Worm (Caenorhabditis elegans) whole organism, mixed stage, embryonic: ENCODE results near the gene T15B7.15.

ENCODE experiments used
- bed-3 ChIP-seq: fragments of 200-800 bp; sonication (Bioruptor generic); optimal IDR thresholded peaks from 3 replicates; lab custom pipeline; 2018; ENCODE audit warnings: mild to moderate bottlenecking, missing genetic modification characterization, moderate library complexity, missing compliant biosample characterization
- blmp-1 ChIP-seq: fragments of 150-350 bp; optimal IDR thresholded peaks from 2 replicates; lab custom pipeline; 2014; ENCODE audit warnings: missing biosample characterization, missing genetic modification characterization
- ceh-39 ChIP-seq: fragments of 150-350 bp; optimal IDR thresholded peaks from 2 replicates; lab custom pipeline; 2014; ENCODE audit warnings: missing biosample characterization, missing genetic modification characterization
- ceh-43 ChIP-seq: fragments of 200-800 bp; sonication (Bioruptor generic); optimal IDR thresholded peaks from 2 replicates; lab custom pipeline; 2018; ENCODE audit warnings: mild to moderate bottlenecking, missing genetic modification characterization, moderate library complexity, missing compliant biosample characterization
- ceh-83 ChIP-seq: fragments of 200-800 bp; sonication (Bioruptor generic); optimal IDR thresholded peaks from 2 replicates; lab custom pipeline; 2018; ENCODE audit warnings: mild to moderate bottlenecking, missing genetic modification characterization, missing compliant biosample characterization
- ces-1 ChIP-seq: fragments of 150-350 bp; optimal IDR thresholded peaks from 2 replicates; lab custom pipeline; 2014; ENCODE audit warnings: missing biosample characterization, missing genetic modification reagents, missing genetic modification characterization
- cnd-1 ChIP-seq: fragments of 200-800 bp; sonication (Bioruptor generic); optimal IDR thresholded peaks from 2 replicates; lab custom pipeline; 2018; ENCODE audit warnings: mild to moderate bottlenecking, missing genetic modification characterization, missing compliant biosample characterization
- drap-1 ChIP-seq: fragments of 200-800 bp; sonication (Bioruptor generic); optimal IDR thresholded peaks from 3 replicates; lab custom pipeline; 2018; ENCODE audit warnings: mild to moderate bottlenecking, missing genetic modification characterization, missing compliant biosample characterization
- elt-1 ChIP-seq: sonication (generic microtip); optimal IDR thresholded peaks from 2 replicates; lab custom pipeline; 2017; ENCODE audit warnings: missing genetic modification characterization, mild to moderate bottlenecking, missing compliant biosample characterization, antibody characterized with exemption, moderate library complexity, borderline replicate concordance; ENCODE audit not compliant: insufficient read depth
- elt-3 ChIP-seq: fragments of 150-350 bp; optimal IDR thresholded peaks from 2 replicates; lab custom pipeline; 2014; ENCODE audit warnings: missing biosample characterization, missing genetic modification characterization
- flh-1 ChIP-seq: fragments of 200-800 bp; sonication (Bioruptor generic); optimal IDR thresholded peaks from 2 replicates; lab custom pipeline; 2018; ENCODE audit warnings: mild to moderate bottlenecking, missing genetic modification characterization, moderate library complexity, missing compliant biosample characterization
- ham-2 ChIP-seq: fragments of 200-800 bp; sonication (Bioruptor generic); optimal IDR thresholded peaks from 2 replicates; lab custom pipeline; 2018; ENCODE audit warnings: mild to moderate bottlenecking, missing genetic modification characterization, missing compliant biosample characterization
- hlh-1 ChIP-seq: fragments of 150-350 bp; optimal IDR thresholded peaks from 2 replicates; lab custom pipeline; 2014; ENCODE audit warnings: missing biosample characterization, missing genetic modification reagents, missing genetic modification characterization
- lin-13 ChIP-seq: fragments of 150-350 bp; optimal IDR thresholded peaks from 2 replicates; lab custom pipeline; 2014; ENCODE audit warnings: missing biosample characterization, missing genetic modification characterization
- lin-32 ChIP-seq: fragments of 200-800 bp; sonication (Bioruptor generic); optimal IDR thresholded peaks from 2 replicates; lab custom pipeline; 2018; ENCODE audit warnings: mild to moderate bottlenecking, missing genetic modification characterization, missing compliant biosample characterization
- lsy-2 ChIP-seq: fragments of 150-350 bp; optimal IDR thresholded peaks from 2 replicates; lab custom pipeline; 2014; ENCODE audit warnings: missing biosample characterization, missing genetic modification characterization
- mab-5 ChIP-seq: fragments of 150-350 bp; optimal IDR thresholded peaks from 2 replicates; lab custom pipeline; 2014; ENCODE audit warnings: missing biosample characterization, missing genetic modification characterization
- mep-1 ChIP-seq: fragments of 150-350 bp; optimal IDR thresholded peaks from 2 replicates; lab custom pipeline; 2017; ENCODE audit warnings: missing biosample characterization, missing genetic modification reagents, missing genetic modification characterization, inconsistent platforms
- mls-2 ChIP-seq: sonication (generic microtip); optimal IDR thresholded peaks from 2 replicates; lab custom pipeline; 2016; ENCODE audit warnings: mild to moderate bottlenecking, missing genetic modification characterization, moderate library complexity, missing compliant biosample characterization
- nhr-12 ChIP-seq: fragments of 150-350 bp; optimal IDR thresholded peaks from 2 replicates; lab custom pipeline; 2014; ENCODE audit warnings: missing biosample characterization, missing genetic modification characterization
- nhr-2 ChIP-seq: fragments of 150-350 bp; optimal IDR thresholded peaks from 2 replicates; lab custom pipeline; 2014; ENCODE audit warnings: missing biosample characterization, missing genetic modification characterization
- nhr-237 ChIP-seq: fragments of 150-350 bp; optimal IDR thresholded peaks from 2 replicates; lab custom pipeline; 2014; ENCODE audit warnings: missing biosample characterization, missing genetic modification characterization
- nhr-28 ChIP-seq: fragments of 150-350 bp; optimal IDR thresholded peaks from 2 replicates; lab custom pipeline; 2014; ENCODE audit warnings: missing biosample characterization, missing genetic modification characterization
- nhr-76 ChIP-seq: sonication (generic microtip); optimal IDR thresholded peaks from 2 replicates; lab custom pipeline; 2017; ENCODE audit warnings: missing biosample characterization, missing genetic modification characterization
- pha-4 ChIP-seq: fragments of 150-350 bp; optimal IDR thresholded peaks from 2 replicates; lab custom pipeline; 2018; ENCODE audit warnings: missing biosample characterization, missing genetic modification reagents, missing genetic modification characterization
- sem-2 ChIP-seq: fragments of 200-800 bp; sonication (Bioruptor generic); optimal IDR thresholded peaks from 2 replicates; lab custom pipeline; 2018; ENCODE audit warnings: mild to moderate bottlenecking, missing genetic modification characterization, missing compliant biosample characterization
- sptf-1 ChIP-seq: sonication (generic microtip); optimal IDR thresholded peaks from 2 replicates; lab custom pipeline; 2017; ENCODE audit warnings: mild to moderate bottlenecking, missing genetic modification characterization, moderate library complexity, missing compliant biosample characterization
- tbx-8 ChIP-seq: fragments of 200-800 bp; sonication (Bioruptor generic); optimal IDR thresholded peaks from 2 replicates; lab custom pipeline; 2018; ENCODE audit warnings: mild to moderate bottlenecking, missing genetic modification characterization, moderate library complexity, missing compliant biosample characterization
- unc-120 ChIP-seq: sonication (generic microtip); optimal IDR thresholded peaks from 2 replicates; lab custom pipeline; 2017; ENCODE audit warnings: missing genetic modification characterization, missing compliant biosample characterization; ENCODE audit not compliant: poor library complexity, severe bottlenecking
- unc-39 ChIP-seq: fragments of 150-350 bp; optimal IDR thresholded peaks from 2 replicates; lab custom pipeline; 2014; ENCODE audit warnings: missing biosample characterization, missing genetic modification characterization
- zip-8 ChIP-seq: fragments of 150-350 bp; optimal IDR thresholded peaks from 2 replicates; lab custom pipeline; 2014; ENCODE audit warnings: missing biosample characterization, missing genetic modification characterization
- ztf-11 ChIP-seq: fragments of 150-350 bp; optimal IDR thresholded peaks from 2 replicates; lab custom pipeline; 2014; ENCODE audit warnings: missing biosample characterization, missing genetic modification characterization

T15B7.15 gene

ce11 chrV:6821509-6821908 lies 17.0 kb downstream of the T15B7.15 start, which contains the start of gene T15B7.8:
T15B7.8 (plus strand) TSS chrV:6821809.
- TF ChIP-seq mep-1 (no peak), ceh-83 (GFP tag; lab: Kevin White, UChicago) (no peak), ces-1 (no peak), nhr-12 (tag; lab: Kevin White, UChicago) (no peak), nhr-76 (no peak), flh-1 (no peak), mls-2 (tag; lab: Kevin White, UChicago) (no peak), sptf-1 (tag; lab: Kevin White, UChicago) (no peak), cnd-1 (tag; lab: Kevin White, UChicago) (no peak), ztf-11 (no peak), unc-39 (tag; lab: Kevin White, UChicago) (no peak), bed-3 (no peak), nhr-237 (tag; lab: Kevin White, UChicago) (no peak), elt-3 (tag; lab: Kevin White, UChicago) (no peak), lin-32 (no peak), tbx-8 (GFP tag; lab: Kevin White, UChicago) (no peak), blmp-1 (tag; lab: Kevin White, UChicago) (no peak), mab-5 (tag; lab: Kevin White, UChicago) (no peak), ceh-39 (no peak)

- TF ChIP-seq nhr-12 (tag; lab: Kevin White, UChicago) (no peak), lin-32 (no peak), lsy-2 (tag; lab: Kevin White, UChicago) (no peak), bed-3 (no peak), nhr-76 (no peak), ceh-39 (no peak), drap-1 (no peak)
Measured at ce11 chrV:6819812-6820211, 18.7 kb downstream of the T15B7.15 start, which contains the start of gene dmsr-13. dmsr-13 (minus strand) TSS chrV:6819912.

- no peak for TF ChIP-seq ztf-11
- no peak for TF ChIP-seq elt-3 (tag; lab: Kevin White, UChicago)
- no peak for TF ChIP-seq elt-1 (tag; lab: Kevin White, UChicago)
- TF ChIP-seq mab-5 (tag; lab: Kevin White, UChicago), result no peak
- TF ChIP-seq lsy-2 (tag; lab: Kevin White, UChicago), result no peak
- TF ChIP-seq pha-4 (tag; lab: Kevin White, UChicago), result no peak
- no peak for TF ChIP-seq hlh-1 (tag; lab: Kevin White, UChicago)
- TF ChIP-seq mep-1, result no peak
- TF ChIP-seq mls-2 (tag; lab: Kevin White, UChicago), result no peak
Measured at ce11 chrV:6817184-6817583, 21.3 kb downstream of the T15B7.15 start, which contains the start of gene dmsr-14. dmsr-14 (minus strand) TSS chrV:6817284.

- TF ChIP-seq ceh-43 (GFP tag; lab: Kevin White, UChicago) (no peak), mep-1 (no peak), unc-120 (no peak), mls-2 (tag; lab: Kevin White, UChicago) (no peak), nhr-237 (tag; lab: Kevin White, UChicago) (no peak), ceh-39 (no peak), bed-3 (no peak), lin-13 (no peak), nhr-76 (no peak)
Measured at ce11 chrV:6813862-6814261, 24.6 kb downstream of the T15B7.15 start.

ce11 chrV:6811863-6812262 lies 26.6 kb downstream of the T15B7.15 start:
- no peak for TF ChIP-seq nhr-76
- TF ChIP-seq ztf-11, result no peak
- no peak for TF ChIP-seq nhr-237 (tag; lab: Kevin White, UChicago)
- no peak for TF ChIP-seq flh-1
- TF ChIP-seq elt-1 (tag; lab: Kevin White, UChicago), result no peak
- TF ChIP-seq pha-4 (tag; lab: Kevin White, UChicago), result no peak
- TF ChIP-seq cnd-1 (tag; lab: Kevin White, UChicago), result no peak
- TF ChIP-seq lin-13, result no peak
- TF ChIP-seq sptf-1 (tag; lab: Kevin White, UChicago), result no peak

ce11 chrV:6810091-6810490 lies 28.4 kb downstream of the T15B7.15 start:
- no peak for TF ChIP-seq nhr-76
- TF ChIP-seq hlh-1 (tag; lab: Kevin White, UChicago), result no peak
- TF ChIP-seq nhr-2 (tag; lab: Kevin White, UChicago), result no peak
- no peak for TF ChIP-seq pha-4 (tag; lab: Kevin White, UChicago)
- TF ChIP-seq unc-39 (tag; lab: Kevin White, UChicago), result no peak
- no peak for TF ChIP-seq ham-2
- TF ChIP-seq nhr-12 (tag; lab: Kevin White, UChicago), result no peak
- TF ChIP-seq sem-2 (GFP tag; lab: Kevin White, UChicago), result no peak
- no peak for TF ChIP-seq mab-5 (tag; lab: Kevin White, UChicago)
- no peak for TF ChIP-seq zip-8 (tag; lab: Kevin White, UChicago)
- TF ChIP-seq nhr-28 (tag; lab: Kevin White, UChicago), result no peak
- TF ChIP-seq bed-3, result no peak
- no peak for TF ChIP-seq ceh-43 (GFP tag; lab: Kevin White, UChicago)
- TF ChIP-seq elt-1 (tag; lab: Kevin White, UChicago), result no peak
